Fruit fly (Drosophila melanogaster) whole organism: ENCODE results near the gene CG14210.

Experiments
- CG8478 ChIP-seq: fragments of >200 bp; optimal IDR thresholded peaks from 2 replicates; lab custom pipeline; 2018; ENCODE audit warnings: inconsistent platforms
- EcR ChIP-seq, 2 experiments: fragments of >200 bp; optimal IDR thresholded peaks; 2 replicates each; lab custom pipeline; 2017; ENCODE audit warnings: missing biosample characterization in 2 of 2, missing genetic modification characterization in 2 of 2, missing genetic modification reagents in 2 of 2
- pan ChIP-seq: fragments of >200 bp; optimal IDR thresholded peaks from 2 replicates; lab custom pipeline; 2017
- psq ChIP-seq: fragments of >200 bp; optimal IDR thresholded peaks from 2 replicates; lab custom pipeline; 2017
- usp ChIP-seq: fragments of >200 bp; optimal IDR thresholded peaks from 2 replicates; lab custom pipeline; 2017; ENCODE audit warnings: missing biosample characterization, missing genetic modification characterization, mixed read lengths

- TF ChIP-seq pan (lab: Kevin White, UChicago) (no peak), CG8478 (lab: Kevin White, UChicago) (no peak), usp (GFP tag; lab: Kevin White, UChicago) (no peak), EcR (GFP tag; optimal IDR thresholded peaks at IDR 0.05; lab: Kevin White, UChicago) (no peak), psq (lab: Kevin White, UChicago) (no peak)
These were observed 30.9 kb upstream of the CG14210 start for dm6 chrX:19585142-19585541.
